Fruit fly (Drosophila melanogaster): ENCODE results near the gene Ugt301D1.
A peak's percentile ranks its signal among the peaks of the same experiment; 100 is the strongest.

DNA sequence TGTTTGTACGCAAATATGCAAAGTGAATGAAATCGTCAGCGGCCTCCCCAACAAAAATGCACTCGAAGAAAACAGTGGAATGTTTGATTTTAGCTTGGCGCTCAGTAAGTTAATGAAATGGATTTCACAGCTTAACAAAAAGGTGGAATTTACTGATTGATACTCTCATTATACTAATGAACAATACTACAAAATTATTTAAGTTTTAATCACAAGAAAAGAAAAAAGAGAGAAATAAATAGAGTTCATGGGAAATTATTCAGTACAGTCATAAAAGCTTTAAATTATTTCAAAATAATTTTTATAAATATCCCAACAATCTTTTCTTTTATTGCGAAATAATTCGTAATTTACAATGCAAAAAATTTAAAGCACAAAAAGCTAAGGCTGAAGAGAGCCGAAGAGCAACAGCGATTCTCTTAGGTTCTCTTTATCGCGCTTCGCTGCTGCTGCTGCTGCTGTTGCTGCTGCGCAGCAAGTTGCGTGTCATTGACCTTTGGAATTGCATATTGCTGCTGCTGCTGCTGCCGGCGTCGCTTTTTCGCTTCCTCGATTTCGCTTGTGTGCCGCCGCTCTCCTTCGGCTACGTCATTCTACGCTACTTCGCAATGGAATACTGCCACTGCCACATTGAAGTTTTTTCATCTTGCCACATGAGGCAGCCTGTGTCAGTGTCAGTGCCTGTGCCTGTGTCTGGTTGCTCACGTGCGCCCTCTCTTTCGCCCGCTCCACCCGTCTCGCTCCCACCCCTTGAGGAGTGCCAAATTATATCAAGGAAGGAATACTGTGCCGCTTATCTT, 43.8 kb upstream of the Ugt301D1 start:
- TF ChIP-seq topi (GFP tag; optimal IDR thresholded peaks at IDR 0.05), result peak; percentile 88
- peak; percentile 71 for TF ChIP-seq Hr39 (GFP tag; optimal IDR thresholded peaks at IDR 0.05)
- TF ChIP-seq CG6792 (GFP tag; optimal IDR thresholded peaks at IDR 0.05), result peak; percentile 66
- peak; percentile 38 for TF ChIP-seq Gug (GFP tag; IDR thresholded peaks at IDR 0.05)
- peak; percentile 51 for TF ChIP-seq Sox15 (GFP tag; optimal IDR thresholded peaks at IDR 0.05)
- peak; percentile 88 for TF ChIP-seq Smox (GFP tag; optimal IDR thresholded peaks at IDR 0.05)
- TF ChIP-seq CG8119 (GFP tag; IDR thresholded peaks at IDR 0.05), result peak; percentile 86
- TF ChIP-seq Sox14 (GFP tag; optimal IDR thresholded peaks at IDR 0.05), result peak; percentile 77
- TF ChIP-seq CG11294 (GFP tag; IDR thresholded peaks at IDR 0.05), result peak; percentile 29; the same call in 1 of the 2 replicates
- TF ChIP-seq CG11762 (GFP tag; optimal IDR thresholded peaks at IDR 0.05; ENCODE audit: insufficient read depth), result peak; percentile 58
- TF ChIP-seq CG6854 (GFP tag; optimal IDR thresholded peaks at IDR 0.05), result no peak
- peak; percentile 71 for TF ChIP-seq CG4318 (GFP tag; optimal IDR thresholded peaks at IDR 0.05)
- peak; percentile 89 for TF ChIP-seq Hr4 (GFP tag; optimal IDR thresholded peaks at IDR 0.05)
- peak; percentile 57 for TF ChIP-seq Lpt (GFP tag; optimal IDR thresholded peaks at IDR 0.05)
